Fruit fly (Drosophila melanogaster) whole organism, prepupa: Measurements from ENCODE around the gene CG16779.

Experiments used
- Blimp-1 ChIP-seq: fragments of 200-800 bp; sonication (Bioruptor generic); optimal IDR thresholded peaks from 3 replicates; lab custom pipeline; 2017; ENCODE audit warnings: missing biosample characterization, missing genetic modification characterization, mild to moderate bottlenecking, moderate library complexity, missing genetic modification reagents
- CG10631 ChIP-seq: fragments of 200-800 bp; sonication (Bioruptor generic); optimal IDR thresholded peaks from 2 replicates; lab custom pipeline; 2016; ENCODE audit warnings: missing biosample characterization, missing genetic modification characterization
- CG11294 ChIP-seq: fragments of 200-800 bp; sonication (Bioruptor generic); IDR thresholded peaks from 2 replicates; pipeline ENCODE4 v1.3.6; 2022; ENCODE audit warnings: missing biosample characterization, missing genetic modification characterization
- CG11762 ChIP-seq: fragments of 200-800 bp; sonication (Bioruptor generic); optimal IDR thresholded peaks from 3 replicates; lab custom pipeline; 2016; ENCODE audit warnings: missing biosample characterization, missing genetic modification characterization; ENCODE audit not compliant: insufficient read depth
- CG11902 ChIP-seq: fragments of 200-800 bp; sonication (Bioruptor generic); optimal IDR thresholded peaks from 3 replicates; lab custom pipeline; 2016; ENCODE audit warnings: missing biosample characterization, missing genetic modification characterization
- CG15336 ChIP-seq: fragments of 200-800 bp; sonication (Bioruptor generic); IDR thresholded peaks from 2 replicates; pipeline ENCODE4 v1.3.6; 2022; ENCODE audit warnings: missing biosample characterization, missing genetic modification characterization
- CG1621 ChIP-seq: fragments of 200-800 bp; sonication (Bioruptor generic); optimal IDR thresholded peaks from 3 replicates; lab custom pipeline; 2018; ENCODE audit warnings: missing biosample characterization, mild to moderate bottlenecking, missing genetic modification characterization
- CG31627 ChIP-seq: fragments of 200-800 bp; sonication (Bioruptor generic); optimal IDR thresholded peaks from 3 replicates; lab custom pipeline; 2016; ENCODE audit warnings: missing biosample characterization, missing genetic modification characterization
- CG32006 ChIP-seq: fragments of 200-800 bp; sonication (Bioruptor generic); optimal IDR thresholded peaks from 3 replicates; lab custom pipeline; 2017; ENCODE audit warnings: missing biosample characterization, mild to moderate bottlenecking, missing genetic modification characterization
- CG34406 ChIP-seq: fragments of 200-800 bp; sonication (Bioruptor generic); optimal IDR thresholded peaks from 3 replicates; lab custom pipeline; 2016; ENCODE audit warnings: missing biosample characterization, missing genetic modification characterization
- CG3919 ChIP-seq: fragments of 200-800 bp; sonication (Bioruptor generic); optimal IDR thresholded peaks from 3 replicates; lab custom pipeline; 2016; ENCODE audit warnings: missing biosample characterization, missing genetic modification characterization
- CG4318 ChIP-seq: fragments of 200-800 bp; sonication (Bioruptor generic); optimal IDR thresholded peaks from 3 replicates; lab custom pipeline; 2017; ENCODE audit warnings: missing biosample characterization, mild to moderate bottlenecking, missing genetic modification characterization
- CG6276 ChIP-seq: fragments of 200-800 bp; sonication (Bioruptor generic); optimal IDR thresholded peaks from 2 replicates; lab custom pipeline; 2017; ENCODE audit warnings: missing biosample characterization, mild to moderate bottlenecking, missing genetic modification characterization
- CG6792 ChIP-seq: fragments of 200-800 bp; sonication (Bioruptor generic); optimal IDR thresholded peaks from 3 replicates; lab custom pipeline; 2016; ENCODE audit warnings: missing biosample characterization, missing genetic modification characterization
- CG7368 ChIP-seq: fragments of 200-800 bp; sonication (Bioruptor generic); optimal IDR thresholded peaks from 3 replicates; lab custom pipeline; 2016; ENCODE audit warnings: missing biosample characterization, missing genetic modification characterization
- CG8119 ChIP-seq: fragments of 200-800 bp; sonication (Bioruptor generic); IDR thresholded peaks from 3 replicates; pipeline ENCODE4 v1.3.6; 2022; ENCODE audit warnings: missing biosample characterization, missing genetic modification characterization
- CG8319 ChIP-seq: fragments of 200-800 bp; sonication (Bioruptor generic); optimal IDR thresholded peaks from 3 replicates; lab custom pipeline; 2016; ENCODE audit warnings: missing biosample characterization, missing genetic modification characterization
- CG9139 ChIP-seq: fragments of 200-800 bp; sonication (Bioruptor generic); optimal IDR thresholded peaks from 3 replicates; lab custom pipeline; 2017; ENCODE audit warnings: missing biosample characterization, mild to moderate bottlenecking, missing genetic modification characterization
- Eip93F ChIP-seq: fragments of 200-800 bp; sonication (Bioruptor generic); optimal IDR thresholded peaks from 2 replicates; lab custom pipeline; 2016; ENCODE audit warnings: missing biosample characterization, mild to moderate bottlenecking, missing genetic modification characterization
- Ets96B ChIP-seq: fragments of 200-800 bp; optimal IDR thresholded peaks from 2 replicates; lab custom pipeline; 2019; ENCODE audit warnings: missing biosample characterization, mild to moderate bottlenecking, missing genetic modification characterization, moderate library complexity
- Gug ChIP-seq: fragments of 200-800 bp; sonication (Bioruptor generic); IDR thresholded peaks from 2 replicates; pipeline ENCODE4 v1.3.6; 2022; ENCODE audit warnings: missing biosample characterization, missing genetic modification characterization
- Hr38 ChIP-seq: sonication (Bioruptor generic); optimal IDR thresholded peaks from 2 replicates; lab custom pipeline; 2016; ENCODE audit warnings: missing biosample characterization, missing genetic modification characterization
- Hr39 ChIP-seq: fragments of 200-800 bp; sonication (Bioruptor generic); optimal IDR thresholded peaks from 2 replicates; lab custom pipeline; 2016; ENCODE audit warnings: missing biosample characterization, missing genetic modification characterization
- Hr4 ChIP-seq: fragments of 200-800 bp; sonication (Bioruptor generic); optimal IDR thresholded peaks from 3 replicates; lab custom pipeline; 2016; ENCODE audit warnings: missing biosample characterization, missing genetic modification characterization
- Lpt ChIP-seq: fragments of 200-800 bp; sonication (Bioruptor generic); optimal IDR thresholded peaks from 3 replicates; lab custom pipeline; 2016; ENCODE audit warnings: missing biosample characterization, missing genetic modification characterization
- Met ChIP-seq: fragments of 200-800 bp; sonication (Bioruptor generic); optimal IDR thresholded peaks from 3 replicates; lab custom pipeline; 2016; ENCODE audit warnings: missing biosample characterization, missing genetic modification characterization
- OdsH ChIP-seq: fragments of 200-800 bp; sonication (Bioruptor generic); optimal IDR thresholded peaks from 3 replicates; lab custom pipeline; 2016; ENCODE audit warnings: missing biosample characterization, missing genetic modification characterization
- Smox ChIP-seq: fragments of 200-800 bp; sonication (Bioruptor generic); optimal IDR thresholded peaks from 3 replicates; lab custom pipeline; 2016; ENCODE audit warnings: missing biosample characterization, missing genetic modification characterization
- Sox15 ChIP-seq: fragments of 200-800 bp; sonication (Bioruptor generic); optimal IDR thresholded peaks from 3 replicates; lab custom pipeline; 2016; ENCODE audit warnings: missing biosample characterization, missing genetic modification characterization
- achi ChIP-seq: fragments of 200-800 bp; sonication (Bioruptor generic); optimal IDR thresholded peaks from 3 replicates; lab custom pipeline; 2016; ENCODE audit warnings: missing biosample characterization, missing genetic modification characterization
- acj6 ChIP-seq: fragments of 200-800 bp; sonication (Bioruptor generic); optimal IDR thresholded peaks from 3 replicates; lab custom pipeline; 2016; ENCODE audit warnings: missing biosample characterization, missing genetic modification characterization
- cyc ChIP-seq: fragments of 200-800 bp; sonication (Bioruptor generic); optimal IDR thresholded peaks from 3 replicates; lab custom pipeline; 2016; ENCODE audit warnings: missing biosample characterization, missing genetic modification characterization
- dsx ChIP-seq: fragments of 200-800 bp; optimal IDR thresholded peaks from 3 replicates; lab custom pipeline; 2019; ENCODE audit warnings: missing biosample characterization, mild to moderate bottlenecking, missing genetic modification characterization, moderate library complexity; ENCODE audit not compliant: poor library complexity, severe bottlenecking
- eg ChIP-seq: fragments of 200-800 bp; sonication (Bioruptor generic); IDR thresholded peaks from 3 replicates; pipeline ENCODE4 v1.3.6; 2022; ENCODE audit warnings: missing biosample characterization, missing genetic modification characterization
- esn ChIP-seq: fragments of 200-800 bp; sonication (Bioruptor generic); optimal IDR thresholded peaks from 2 replicates; lab custom pipeline; 2016; ENCODE audit warnings: missing biosample characterization, mild to moderate bottlenecking, missing genetic modification characterization, moderate library complexity
- fd59A ChIP-seq: fragments of 200-800 bp; sonication (Bioruptor generic); optimal IDR thresholded peaks from 2 replicates; lab custom pipeline; 2017; ENCODE audit warnings: missing biosample characterization, mild to moderate bottlenecking, missing genetic modification characterization, missing genetic modification reagents
- fd85E ChIP-seq: fragments of 200-800 bp; sonication (Bioruptor generic); optimal IDR thresholded peaks from 3 replicates; lab custom pipeline; 2016; ENCODE audit warnings: missing biosample characterization, missing genetic modification characterization
- lz ChIP-seq: fragments of 200-800 bp; sonication (Bioruptor generic); optimal IDR thresholded peaks from 3 replicates; lab custom pipeline; 2016; ENCODE audit warnings: missing biosample characterization, missing genetic modification characterization
- pdm3 ChIP-seq: fragments of 200-800 bp; sonication (Bioruptor generic); optimal IDR thresholded peaks from 3 replicates; lab custom pipeline; 2016; ENCODE audit warnings: missing biosample characterization, missing genetic modification characterization
- salr ChIP-seq, 2 experiments: fragments of 200-800 bp; sonication (Bioruptor generic); optimal IDR thresholded peaks; 3 replicates each; lab custom pipeline; 2016 to 2018; ENCODE audit warnings: missing biosample characterization in 2 of 2, missing genetic modification characterization in 2 of 2, mild to moderate bottlenecking in 1 of 2
- spab ChIP-seq: fragments of 200-800 bp; sonication (Bioruptor generic); optimal IDR thresholded peaks from 2 replicates; lab custom pipeline; 2017; ENCODE audit warnings: missing biosample characterization, mild to moderate bottlenecking, missing genetic modification characterization, missing genetic modification reagents
- ss ChIP-seq, 2 experiments: fragments of 200-800 bp; sonication (Bioruptor generic); optimal IDR thresholded peaks; 2 replicates in 1 of 2; 3 replicates in 1 of 2; lab custom pipeline; 2017 to 2018; ENCODE audit warnings: mild to moderate bottlenecking in 2 of 2, missing biosample characterization in 2 of 2, missing genetic modification characterization in 2 of 2, moderate library complexity in 1 of 2
- svp ChIP-seq: fragments of 200-800 bp; sonication (Bioruptor generic); peaks from one replicate; lab custom pipeline; 2016; ENCODE audit warnings: missing biosample characterization, missing genetic modification characterization
- topi ChIP-seq: fragments of 200-800 bp; sonication (Bioruptor generic); optimal IDR thresholded peaks from 3 replicates; lab custom pipeline; 2016; ENCODE audit warnings: missing biosample characterization, missing genetic modification characterization
- vri ChIP-seq: fragments of 200-800 bp; sonication (Bioruptor generic); optimal IDR thresholded peaks from 3 replicates; lab custom pipeline; 2016; ENCODE audit warnings: missing biosample characterization, mild to moderate bottlenecking, missing genetic modification characterization

Gene CG16779

dm6 chr3R:9441996-9442395 is 51.5 kb downstream of the CG16779 start:
- no peak for TF ChIP-seq dsx
- no peak for TF ChIP-seq fd85E (GFP tag; lab: Kevin White, UChicago)
- no peak for TF ChIP-seq CG7368
- TF ChIP-seq achi = no peak
- no peak for TF ChIP-seq CG6792 (GFP tag; lab: Kevin White, UChicago)
- TF ChIP-seq Hr39 (GFP tag; lab: Kevin White, UChicago) = no peak
- no peak for TF ChIP-seq vri (GFP tag; lab: Kevin White, UChicago)
- TF ChIP-seq CG10631 = no peak
- no peak for TF ChIP-seq Smox (GFP tag; lab: Kevin White, UChicago)
- TF ChIP-seq CG11902 (GFP tag; lab: Kevin White, UChicago) = no peak
- TF ChIP-seq cyc (GFP tag; lab: Kevin White, UChicago) = no peak
- no peak for TF ChIP-seq acj6
- TF ChIP-seq Met (GFP tag; lab: Kevin White, UChicago) = no peak
- TF ChIP-seq CG11762 = no peak
- TF ChIP-seq CG32006 (GFP tag; lab: Kevin White, UChicago) = no peak
- TF ChIP-seq Gug (GFP tag; lab: Robert Waterston, UW) = no peak
- TF ChIP-seq spab (GFP tag; lab: Kevin White, UChicago) = no peak
- no peak for TF ChIP-seq pdm3 (GFP tag; lab: Kevin White, UChicago)
- TF ChIP-seq svp = no peak
- no peak for TF ChIP-seq CG11294 (GFP tag; lab: Robert Waterston, UW)
- TF ChIP-seq, all 60 proteins: peak for 0

dm6 chr3R:9441134-9441533 is 52.3 kb downstream of the CG16779 start:
- TF ChIP-seq Hr39 (GFP tag; lab: Kevin White, UChicago) = no peak
- TF ChIP-seq CG15336 = no peak
- TF ChIP-seq CG4318 = no peak
- TF ChIP-seq CG10631 = no peak
- TF ChIP-seq lz (GFP tag; lab: Kevin White, UChicago) = no peak
- TF ChIP-seq CG34406 (GFP tag; lab: Kevin White, UChicago) = no peak
- no peak for TF ChIP-seq esn (GFP tag; lab: Kevin White, UChicago)
- no peak for TF ChIP-seq Hr4 (GFP tag; lab: Kevin White, UChicago)
- TF ChIP-seq CG8319 (GFP tag; lab: Kevin White, UChicago) = no peak
- TF ChIP-seq Ets96B (tag; lab: Kevin White, UChicago) = no peak
- TF ChIP-seq topi (GFP tag; lab: Kevin White, UChicago) = no peak

dm6 chr3R:9437618-9438017 is 55.9 kb downstream of the CG16779 start:
- no peak for TF ChIP-seq OdsH (GFP tag; lab: Kevin White, UChicago)
- TF ChIP-seq CG6276 (GFP tag; lab: Kevin White, UChicago) = no peak
- TF ChIP-seq CG3919 (GFP tag; lab: Kevin White, UChicago) = no peak
- no peak for TF ChIP-seq CG11294 (GFP tag; lab: Robert Waterston, UW)
- no peak for TF ChIP-seq Blimp-1 (GFP tag; lab: Kevin White, UChicago)
- TF ChIP-seq cyc (GFP tag; lab: Kevin White, UChicago) = no peak
- TF ChIP-seq fd59A (GFP tag; lab: Kevin White, UChicago) = no peak
- no peak for TF ChIP-seq achi
- no peak for TF ChIP-seq ss (GFP tag; optimal IDR thresholded peaks at IDR 0.05; lab: Kevin White, UChicago)
- TF ChIP-seq CG11762 = no peak
- no peak for TF ChIP-seq vri (GFP tag; lab: Kevin White, UChicago)
- TF ChIP-seq Eip93F = no peak

dm6 chr3R:9436358-9436972 is 57.0 kb downstream of the CG16779 start:
- TF ChIP-seq Sox15 (GFP tag; lab: Kevin White, UChicago) (no peak), CG11294 (GFP tag; lab: Robert Waterston, UW) (no peak), Ets96B (tag; lab: Kevin White, UChicago) (no peak), CG34406 (GFP tag; lab: Kevin White, UChicago) (no peak), salr (GFP tag; optimal IDR thresholded peaks at IDR 0.05; lab: Kevin White, UChicago) (no peak), CG11762 (no peak), OdsH (GFP tag; lab: Kevin White, UChicago) (no peak), Lpt (no peak), pdm3 (GFP tag; lab: Kevin White, UChicago) (no peak), CG3919 (GFP tag; lab: Kevin White, UChicago) (no peak), CG8119 (GFP tag; lab: Robert Waterston, UW) (0 out of 3 replicates have a peak, but pooled peaks have one; percentile 17), svp (peak; percentile 61), CG31627 (no peak), CG9139 (GFP tag; lab: Kevin White, UChicago) (no peak), fd85E (GFP tag; lab: Kevin White, UChicago) (no peak), CG7368 (no peak), Gug (GFP tag; lab: Robert Waterston, UW) (no peak), Hr38 (GFP tag; lab: Kevin White, UChicago) (no peak), CG1621 (tag; lab: Kevin White, UChicago) (no peak), eg (peak; percentile 46; the same call in 2 of the 3 replicates), vri (GFP tag; lab: Kevin White, UChicago) (peak; percentile 80), CG32006 (GFP tag; lab: Kevin White, UChicago) (no peak)
